Fruit fly (Drosophila melanogaster): ENCODE data around the gene CG31495.

- TF ChIP-seq CG8478 (optimal IDR thresholded peaks at IDR 0.05): no peak
- TF ChIP-seq CTCF (optimal IDR thresholded peaks at IDR 0.05): no peak
Observed at dm6 chr3R:13839883-13840412, at the start of gene CG31495.
